Worm (Caenorhabditis elegans): ENCODE measurements around the gene srg-21.

The srg-21 gene

ce11 chrII:3064631-3065030 is 26.5 kb downstream of the srg-21 start:
- TF ChIP-seq ceh-28 (tag; optimal IDR thresholded peaks at IDR 0.05) (peak; percentile 97), unc-62 (GFP tag; optimal IDR thresholded peaks at IDR 0.05) (no peak)

DNA sequence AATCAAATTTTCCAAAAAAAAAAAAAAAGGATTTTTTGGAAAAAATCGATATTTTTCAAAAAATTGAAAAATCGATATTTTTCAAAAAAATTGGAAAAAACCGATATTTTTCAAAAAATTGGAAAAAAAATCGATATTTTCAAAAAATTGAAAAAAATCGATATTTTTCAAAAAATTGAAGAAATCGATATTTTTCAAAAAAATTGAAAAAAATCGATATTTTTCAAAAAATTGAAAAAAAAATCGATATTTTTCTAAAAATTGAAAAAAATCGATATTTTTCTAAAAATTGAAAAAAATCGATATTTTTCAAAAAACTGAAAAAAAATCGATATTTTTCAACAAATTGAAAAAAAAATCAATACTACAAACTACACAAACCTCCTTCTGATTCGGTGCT is 27.2 kb downstream of the srg-21 start:
- no peak for TF ChIP-seq ztf-11 (tag; optimal IDR thresholded peaks at IDR 0.05)
- TF ChIP-seq ceh-28 (tag; optimal IDR thresholded peaks at IDR 0.05) = peak; percentile 96

DNA sequence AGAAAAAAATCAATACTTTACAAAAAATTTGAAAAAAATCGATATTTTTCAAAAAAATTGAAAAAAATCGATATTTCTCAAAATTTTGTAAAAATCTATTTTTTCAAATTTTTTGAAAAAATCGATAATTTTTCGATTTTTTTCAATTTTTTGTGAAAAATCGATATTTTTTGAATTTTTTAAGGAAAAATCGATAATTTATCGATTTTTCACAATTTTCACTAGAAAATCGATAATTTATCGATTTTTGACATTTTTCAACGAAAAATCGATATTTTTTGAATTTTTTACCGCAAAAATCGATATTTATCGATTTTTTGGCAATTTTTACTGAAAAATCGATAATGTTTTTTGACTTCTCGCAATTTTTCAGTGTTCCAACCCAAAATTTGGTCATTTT is 27.8 kb downstream of the srg-21 start:
- TF ChIP-seq ceh-28 (tag; optimal IDR thresholded peaks at IDR 0.05) (peak; percentile 98), snpc-4 (tag; optimal IDR thresholded peaks at IDR 0.05) (no peak)

DNA sequence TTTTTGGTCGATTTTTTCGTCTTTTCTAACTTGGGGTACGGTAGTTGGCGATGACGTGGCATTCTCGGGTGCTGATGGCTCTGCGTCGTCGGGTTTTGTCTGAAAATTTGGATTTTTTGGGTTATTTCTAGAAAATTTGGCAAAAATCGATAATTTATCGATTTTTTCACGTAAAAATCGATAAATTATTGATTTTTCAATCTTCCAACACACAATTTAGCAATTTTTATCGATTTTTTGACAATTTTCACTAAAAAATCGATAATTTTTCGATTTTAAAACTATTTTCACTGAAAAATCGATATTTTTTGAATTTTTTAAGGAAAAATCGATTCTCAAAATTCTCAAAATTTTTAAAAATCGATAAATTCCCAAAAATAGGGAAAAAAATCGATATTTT is 28.3 kb downstream of the srg-21 start:
- TF ChIP-seq nfya-1 (tag; optimal IDR thresholded peaks at IDR 0.05; ENCODE audit: insufficient read depth) = no peak
- no peak for TF ChIP-seq lin-15B (tag; optimal IDR thresholded peaks at IDR 0.05)
- TF ChIP-seq egl-27 (tag; optimal IDR thresholded peaks at IDR 0.05) = no peak
- peak; percentile 82 for TF ChIP-seq ceh-28 (tag; optimal IDR thresholded peaks at IDR 0.05)
- no peak for TF ChIP-seq elt-3 (tag; optimal IDR thresholded peaks at IDR 0.05)

ce11 chrII:3062222-3062621 is 28.9 kb downstream of the srg-21 start:
- TF ChIP-seq fkh-10 (GFP tag; optimal IDR thresholded peaks at IDR 0.05) (no peak), snpc-4 (tag; optimal IDR thresholded peaks at IDR 0.05) (no peak), ama-1 (optimal IDR thresholded peaks at IDR 0.05) (no peak), ceh-28 (tag; optimal IDR thresholded peaks at IDR 0.05) (peak; percentile 81), pqm-1 (tag; optimal IDR thresholded peaks at IDR 0.05) (peak; percentile 17), fkh-2 (tag; optimal IDR thresholded peaks at IDR 0.05) (no peak), nhr-23 (tag; optimal IDR thresholded peaks at IDR 0.05) (no peak), sea-2 (GFP tag; optimal IDR thresholded peaks at IDR 0.05) (no peak), ztf-4 (tag; optimal IDR thresholded peaks at IDR 0.05) (no peak), nhr-43 (tag; optimal IDR thresholded peaks at IDR 0.05; ENCODE audit: poor library complexity, severe bottlenecking) (no peak), nfya-1 (tag; optimal IDR thresholded peaks at IDR 0.05; ENCODE audit: insufficient read depth) (peak; percentile 27), pha-4 (tag; optimal IDR thresholded peaks at IDR 0.05) (peak; percentile 36), elt-2 (tag; optimal IDR thresholded peaks at IDR 0.05) (peak; percentile 69), nhr-28 (tag; optimal IDR thresholded peaks at IDR 0.05) (no peak), egl-5 (tag; optimal IDR thresholded peaks at IDR 0.05) (no peak)

- TF ChIP-seq ceh-16 (tag; optimal IDR thresholded peaks at IDR 0.05) (no peak), ceh-82 (tag; optimal IDR thresholded peaks at IDR 0.05) (no peak), fos-1 (tag; optimal IDR thresholded peaks at IDR 0.05) (no peak)
Measured at ce11 chrII:3061605-3062004, 29.6 kb downstream of the srg-21 start.

ce11 chrII:3060782-3061181 is 30.4 kb downstream of the srg-21 start, which contains the start of gene Y25C1A.6:
Gene Y25C1A.6 (plus strand): TSS chrII:3061082.
- no peak for TF ChIP-seq nhr-76 (tag; optimal IDR thresholded peaks at IDR 0.05)
- TF ChIP-seq hmg-11 (tag; optimal IDR thresholded peaks at IDR 0.05) = no peak
- TF ChIP-seq ceh-9 (tag; optimal IDR thresholded peaks at IDR 0.05) = no peak
- no peak for TF ChIP-seq skn-1 (tag; optimal IDR thresholded peaks at IDR 0.05)
- TF ChIP-seq ztf-4 (tag; optimal IDR thresholded peaks at IDR 0.05) = no peak
- TF ChIP-seq nhr-25 (tag; optimal IDR thresholded peaks at IDR 0.05) = no peak
- no peak for TF ChIP-seq ztf-11 (tag; optimal IDR thresholded peaks at IDR 0.05)
- TF ChIP-seq snpc-4 (tag; optimal IDR thresholded peaks at IDR 0.05) = no peak
- TF ChIP-seq ZK546.5 (tag; optimal IDR thresholded peaks at IDR 0.05) = no peak

Data from whole organism, L3 larva.